Worm (Caenorhabditis elegans) whole organism, L4/young adult: Measurements from ENCODE around the gene F07E5.12.

Experiments used
- W03F9.2 ChIP-seq: fragments of 150-350 bp; optimal IDR thresholded peaks from 2 replicates; lab custom pipeline; 2014; ENCODE audit warnings: missing biosample characterization, missing genetic modification characterization
- dao-5 ChIP-seq: sonication (generic microtip); optimal IDR thresholded peaks from 2 replicates; lab custom pipeline; 2016; ENCODE audit warnings: missing genotype, missing genetic modification characterization, moderate library complexity, missing compliant biosample characterization
- him-1 ChIP-seq: sonication (generic microtip); optimal IDR thresholded peaks from 2 replicates; lab custom pipeline; 2016; ENCODE audit warnings: missing genotype, missing genetic modification reagents, missing genetic modification characterization, missing compliant biosample characterization

- TF ChIP-seq dao-5 (tag; lab: Kevin White, UChicago) = no peak
- no peak for TF ChIP-seq him-1 (tag; lab: Kevin White, UChicago)
- no peak for TF ChIP-seq W03F9.2 (tag; lab: Kevin White, UChicago)
Measured at ce11 chrII:2045505-2045904, 22.3 kb upstream of the F07E5.12 start, which contains the start of gene bath-24.
